Worm (Caenorhabditis elegans) whole organism, young adult: ENCODE data around the gene F49C5.3.
A peak's percentile ranks its signal among the peaks of the same experiment; 100 is the strongest.

ENCODE experiments used
- B0019.2 ChIP-seq: fragments of 200-800 bp; sonication (Bioruptor generic); conservative IDR thresholded peaks from 2 replicates; pipeline ENCODE4 v1.3.6; 2022; ENCODE audit warnings: missing genetic modification reagents, missing genetic modification characterization, missing compliant biosample characterization
- B0336.3 ChIP-seq: fragments of 200-800 bp; sonication (Bioruptor generic); IDR thresholded peaks from 2 replicates; pipeline ENCODE4 v1.3.6; 2022; ENCODE audit warnings: missing genetic modification characterization, missing compliant biosample characterization
- C06A6.2 ChIP-seq: fragments of 200-800 bp; sonication (Bioruptor generic); conservative IDR thresholded peaks from 2 replicates; pipeline ENCODE4 v1.3.6; 2022; ENCODE audit warnings: missing genetic modification characterization, missing compliant biosample characterization
- F57A8.1 ChIP-seq: fragments of 200-800 bp; sonication (Bioruptor generic); optimal IDR thresholded peaks from 2 replicates; lab custom pipeline; 2018; ENCODE audit warnings: mild to moderate bottlenecking, missing genetic modification characterization, moderate library complexity, missing compliant biosample characterization
- K11D2.4 ChIP-seq: fragments of 200-800 bp; sonication (Bioruptor generic); IDR thresholded peaks from 2 replicates; pipeline ENCODE4 v1.3.6; 2022; ENCODE audit warnings: missing genetic modification reagents, missing genetic modification characterization, missing compliant biosample characterization
- Y56A3A.18 ChIP-seq: fragments of 200-800 bp; sonication (Bioruptor generic); IDR thresholded peaks from 2 replicates; pipeline ENCODE4 v1.3.6; 2022; ENCODE audit warnings: missing genetic modification reagents, missing genetic modification characterization, missing compliant biosample characterization
- Y95B8A.8 ChIP-seq: fragments of 200-800 bp; sonication (Bioruptor generic); IDR thresholded peaks from 2 replicates; pipeline ENCODE4 v1.3.6; 2022; ENCODE audit warnings: missing genetic modification reagents, missing genetic modification characterization, missing compliant biosample characterization
- ZK185.1 ChIP-seq: sonication (generic microtip); optimal IDR thresholded peaks from 2 replicates; lab custom pipeline; 2016; ENCODE audit warnings: mild to moderate bottlenecking, missing genetic modification characterization, missing compliant biosample characterization; ENCODE audit not compliant: poor library complexity, severe bottlenecking
- ama-1 ChIP-seq, 3 experiments: fragments of 150-350 bp in 1 of 3; sonication (generic microtip) in 2 of 3; optimal IDR thresholded peaks; 2 replicates each; lab custom pipeline; 2014 to 2018; ENCODE audit warnings: missing biosample characterization in 2 of 3, missing genetic modification characterization in 2 of 3, missing genetic modification reagents in 2 of 3
- atf-7 ChIP-seq: sonication (generic microtip); optimal IDR thresholded peaks from 2 replicates; lab custom pipeline; 2017; ENCODE audit warnings: mild to moderate bottlenecking, missing genetic modification characterization, missing compliant biosample characterization
- attf-3 ChIP-seq: fragments of 200-800 bp; sonication (Bioruptor generic); conservative IDR thresholded peaks from 2 replicates; pipeline ENCODE4 v1.3.6; 2022; ENCODE audit warnings: missing genetic modification reagents, missing genetic modification characterization, missing compliant biosample characterization
- attf-5 ChIP-seq: fragments of 200-800 bp; sonication (Bioruptor generic); optimal IDR thresholded peaks from 2 replicates; lab custom pipeline; 2018; ENCODE audit warnings: mild to moderate bottlenecking, missing genetic modification characterization, missing compliant biosample characterization
- cebp-1 ChIP-seq, 2 experiments: fragments of 200-800 bp in 1 of 2; sonication (Bioruptor generic) in 1 of 2; sonication (generic microtip) in 1 of 2; IDR thresholded peaks in 1 of 2; optimal IDR thresholded peaks in 1 of 2; 2 replicates each; pipeline versions ENCODE4 v1.3.6 to Lab custom; 2017 to 2022; ENCODE audit warnings: missing compliant biosample characterization in 2 of 2, missing genetic modification characterization in 2 of 2, mild to moderate bottlenecking in 1 of 2, missing genetic modification reagents in 1 of 2, moderate library complexity in 1 of 2
- cebp-2 ChIP-seq: fragments of 200-800 bp; sonication (Bioruptor generic); IDR thresholded peaks from 2 replicates; pipeline ENCODE4 v1.3.6; 2022; ENCODE audit warnings: missing genetic modification characterization, missing compliant biosample characterization
- ceh-40 ChIP-seq: fragments of 200-800 bp; sonication (Bioruptor generic); IDR thresholded peaks from 2 replicates; pipeline ENCODE4 v1.3.6; 2022; ENCODE audit warnings: missing genetic modification characterization, missing compliant biosample characterization
- ceh-79 ChIP-seq: sonication (generic microtip); optimal IDR thresholded peaks from 2 replicates; lab custom pipeline; 2017; ENCODE audit warnings: mild to moderate bottlenecking, missing genetic modification characterization, missing compliant biosample characterization
- dox-1 ChIP-seq: fragments of 200-800 bp; sonication (Bioruptor generic); IDR thresholded peaks from 2 replicates; pipeline ENCODE4 v1.3.6; 2022; ENCODE audit warnings: missing genetic modification reagents, missing genetic modification characterization, missing compliant biosample characterization
- ekl-4 ChIP-seq: fragments of 200-800 bp; sonication (Bioruptor generic); IDR thresholded peaks from 2 replicates; pipeline ENCODE4 v1.3.6; 2022; ENCODE audit warnings: missing genetic modification reagents, missing genetic modification characterization, missing compliant biosample characterization
- ets-4 ChIP-seq: fragments of 200-800 bp; sonication (Bioruptor generic); optimal IDR thresholded peaks from 2 replicates; lab custom pipeline; 2018; ENCODE audit warnings: mild to moderate bottlenecking, missing genetic modification characterization, missing compliant biosample characterization
- hmg-20 ChIP-seq: fragments of 200-800 bp; sonication (Bioruptor generic); IDR thresholded peaks from 2 replicates; pipeline ENCODE4 v1.3.6; 2022; ENCODE audit warnings: missing genetic modification reagents, missing genetic modification characterization, missing compliant biosample characterization
- hsf-1 ChIP-seq: fragments of 200-800 bp; sonication (Bioruptor generic); IDR thresholded peaks from 2 replicates; pipeline ENCODE4 v1.3.6; 2022; ENCODE audit warnings: missing genetic modification reagents, missing genetic modification characterization, missing compliant biosample characterization
- let-607 ChIP-seq, 2 experiments: fragments of 200-800 bp in 1 of 2; sonication (Bioruptor generic) in 1 of 2; sonication (generic microtip) in 1 of 2; optimal IDR thresholded peaks; 2 replicates each; lab custom pipeline; 2016 to 2018; ENCODE audit warnings: mild to moderate bottlenecking in 2 of 2, missing compliant biosample characterization in 2 of 2, missing genetic modification characterization in 2 of 2, moderate library complexity in 2 of 2, missing genotype in 1 of 2
- lin-35 ChIP-seq, 3 experiments: fragments of 150-350 bp in 2 of 3; sonication (generic microtip) in 1 of 3; optimal IDR thresholded peaks; 2 replicates each; lab custom pipeline; 2014 to 2018; ENCODE audit warnings: missing biosample characterization in 3 of 3, missing genetic modification characterization in 3 of 3, missing genetic modification reagents in 3 of 3
- madf-10 ChIP-seq: sonication (generic microtip); optimal IDR thresholded peaks from 2 replicates; lab custom pipeline; 2016; ENCODE audit warnings: mild to moderate bottlenecking, missing genetic modification characterization, missing compliant biosample characterization
- mcd-1 ChIP-seq: fragments of 200-800 bp; sonication (Bioruptor generic); IDR thresholded peaks from 2 replicates; pipeline ENCODE4 v1.3.6; 2022; ENCODE audit warnings: missing genetic modification reagents, missing genetic modification characterization, missing compliant biosample characterization
- nfya-1 ChIP-seq: sonication (generic microtip); optimal IDR thresholded peaks from 2 replicates; lab custom pipeline; 2017; ENCODE audit warnings: antibody characterized with exemption, missing compliant biosample characterization, missing genetic modification characterization, borderline replicate concordance; ENCODE audit not compliant: insufficient read depth
- nhr-27 ChIP-seq: fragments of 200-800 bp; sonication (Bioruptor generic); optimal IDR thresholded peaks from 2 replicates; lab custom pipeline; 2018; ENCODE audit warnings: mild to moderate bottlenecking, missing genetic modification characterization, moderate library complexity, missing compliant biosample characterization
- nhr-80 ChIP-seq: sonication (generic microtip); optimal IDR thresholded peaks from 2 replicates; lab custom pipeline; 2016; ENCODE audit warnings: missing genetic modification characterization, missing compliant biosample characterization
- nhr-90 ChIP-seq: sonication (generic microtip); optimal IDR thresholded peaks from 2 replicates; lab custom pipeline; 2016; ENCODE audit warnings: missing genotype, mild to moderate bottlenecking, missing genetic modification characterization, missing compliant biosample characterization
- rcor-1 ChIP-seq: fragments of 200-800 bp; sonication (Bioruptor generic); IDR thresholded peaks from 2 replicates; pipeline ENCODE4 v1.3.6; 2022; ENCODE audit warnings: missing genetic modification reagents, missing genetic modification characterization, missing compliant biosample characterization
- rec-8 ChIP-seq, 2 experiments: sonication (generic microtip); optimal IDR thresholded peaks; 2 replicates each; lab custom pipeline; 2016; ENCODE audit warnings: mild to moderate bottlenecking in 2 of 2, missing genetic modification characterization in 2 of 2, missing genetic modification reagents in 2 of 2, missing genotype in 2 of 2, missing biosample characterization in 1 of 2, missing compliant biosample characterization in 1 of 2, moderate library complexity in 1 of 2
- repo-1 ChIP-seq: sonication (generic microtip); optimal IDR thresholded peaks from 2 replicates; lab custom pipeline; 2017; ENCODE audit warnings: mild to moderate bottlenecking, missing genetic modification characterization, missing compliant biosample characterization
- sdz-38 ChIP-seq: sonication (generic microtip); optimal IDR thresholded peaks from 2 replicates; lab custom pipeline; 2016; ENCODE audit warnings: missing genotype, missing genetic modification characterization, missing compliant biosample characterization
- sea-2 ChIP-seq: fragments of 200-800 bp; sonication (Bioruptor generic); IDR thresholded peaks from 2 replicates; pipeline ENCODE4 v1.3.6; 2022; ENCODE audit warnings: missing genetic modification characterization, missing compliant biosample characterization
- snpc-1.1 ChIP-seq: sonication (generic microtip); optimal IDR thresholded peaks from 2 replicates; lab custom pipeline; 2017; ENCODE audit warnings: missing genetic modification characterization, mild to moderate bottlenecking, missing compliant biosample characterization, antibody characterized with exemption, moderate library complexity, missing genotype, missing genetic modification reagents; ENCODE audit not compliant: insufficient read depth
- snpc-4 ChIP-seq, 5 experiments: fragments of 150-350 bp in 1 of 5; sonication (generic microtip) in 4 of 5; optimal IDR thresholded peaks; 2 replicates each; lab custom pipeline; 2014 to 2018; ENCODE audit warnings: missing genetic modification characterization in 5 of 5, missing biosample characterization in 3 of 5, antibody characterized with exemption in 2 of 5, mild to moderate bottlenecking in 2 of 5, missing compliant biosample characterization in 2 of 5, missing genotype in 2 of 5, moderate library complexity in 2 of 5, missing genetic modification reagents in 1 of 5
- sptf-2 ChIP-seq: fragments of 200-800 bp; sonication (Bioruptor generic); optimal IDR thresholded peaks from 2 replicates; lab custom pipeline; 2018; ENCODE audit warnings: mild to moderate bottlenecking, missing genetic modification characterization, missing compliant biosample characterization
- tbp1 ChIP-seq: fragments of 200-800 bp; sonication (Bioruptor generic); optimal IDR thresholded peaks from 2 replicates; lab custom pipeline; 2018; ENCODE audit warnings: mild to moderate bottlenecking, missing genetic modification characterization, missing compliant biosample characterization
- tbx-9 ChIP-seq: sonication (generic microtip); optimal IDR thresholded peaks from 2 replicates; lab custom pipeline; 2016; ENCODE audit warnings: borderline replicate concordance, missing genetic modification characterization, inconsistent platforms, missing compliant biosample characterization
- unc-62 ChIP-seq: fragments of 150-350 bp; optimal IDR thresholded peaks from 2 replicates; lab custom pipeline; 2014; ENCODE audit warnings: missing biosample characterization, missing genetic modification reagents, missing genetic modification characterization
- zfh-2 ChIP-seq: fragments of 200-800 bp; sonication (Bioruptor generic); conservative IDR thresholded peaks from 2 replicates; pipeline ENCODE4 v1.3.6; 2022; ENCODE audit warnings: missing genetic modification reagents, missing genetic modification characterization, missing compliant biosample characterization
- ztf-18 ChIP-seq: sonication (generic microtip); optimal IDR thresholded peaks from 2 replicates; lab custom pipeline; 2016; ENCODE audit warnings: missing genotype, mild to moderate bottlenecking, missing genetic modification characterization, missing compliant biosample characterization
- ztf-6 ChIP-seq: fragments of 200-800 bp; sonication (Bioruptor generic); IDR thresholded peaks from 2 replicates; pipeline ENCODE4 v1.3.6; 2022; ENCODE audit warnings: missing genetic modification reagents, missing genetic modification characterization, missing compliant biosample characterization

The F49C5.3 gene

DNA sequence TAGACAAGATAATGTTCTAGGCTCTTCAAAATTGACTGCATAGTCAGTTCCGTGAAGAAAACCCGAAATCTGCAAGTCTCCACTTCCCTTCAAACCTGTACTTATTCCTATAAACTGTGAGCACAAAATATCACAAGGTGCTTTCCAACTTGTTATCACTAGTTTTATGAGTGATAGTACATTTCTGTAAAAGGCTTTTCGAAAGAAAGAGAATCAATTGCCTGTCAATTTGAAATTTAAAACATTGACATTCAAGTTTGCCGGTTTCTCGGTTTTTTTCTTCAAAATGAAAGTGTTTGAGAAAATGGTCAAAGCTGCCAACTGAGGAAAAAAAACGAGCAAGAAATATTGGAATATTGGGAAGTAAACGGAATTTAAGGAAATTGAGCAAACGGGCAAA, 18.3 kb upstream of the F49C5.3 start:
- no peak for TF ChIP-seq rec-8 (tag; optimal IDR thresholded peaks at IDR 0.05; lab: Kevin White, UChicago)
- TF ChIP-seq nhr-80 (tag; lab: Kevin White, UChicago), result peak; percentile 35
- peak; percentile 34 for TF ChIP-seq unc-62 (GFP tag; lab: Kevin White, UChicago)
- TF ChIP-seq let-607 (tag; optimal IDR thresholded peaks at IDR 0.05; lab: Kevin White, UChicago), result peak; percentile 58

DNA sequence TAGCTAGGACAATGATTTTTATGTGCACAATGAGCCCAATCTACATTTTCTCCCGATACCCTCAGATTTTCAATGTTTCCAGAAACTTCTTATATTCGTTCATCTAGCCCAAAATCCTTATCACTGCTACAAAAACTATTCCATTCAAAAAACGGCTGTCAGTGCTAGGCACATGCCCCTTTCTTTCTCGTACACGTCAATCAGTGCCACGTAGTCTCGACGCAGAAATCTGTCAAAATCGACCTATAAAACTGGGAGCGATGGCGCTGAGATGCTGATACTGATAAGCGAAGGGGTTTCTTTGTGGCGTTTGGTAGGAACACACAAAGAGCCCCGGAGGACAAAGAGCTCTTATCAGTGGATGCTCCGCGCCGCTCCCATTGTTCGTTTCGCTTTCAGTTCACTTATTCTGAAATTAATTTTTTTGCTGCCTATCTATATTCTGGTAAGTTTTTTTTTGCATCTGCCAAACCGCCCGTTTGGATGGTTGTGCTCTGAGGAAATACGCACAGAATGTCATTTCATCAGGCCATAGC, 17.4 kb upstream of the F49C5.3 start, which contains the start of gene srh-70:
Gene srh-70, minus strand, starts transcription at position 51 of the 536 bp plus-strand sequence.
- TF ChIP-seq ztf-18 (tag; lab: Kevin White, UChicago) (peak; percentile 1), nfya-1 (tag; lab: Kevin White, UChicago) (no peak), zfh-2 (GFP tag; lab: Robert Waterston, UW) (no peak), snpc-1.1 (tag; lab: Kevin White, UChicago) (no peak), hsf-1 (GFP tag; lab: Robert Waterston, UW) (peak; percentile 59; the same call in 1 of the 2 replicates), madf-10 (peak; percentile 6), K11D2.4 (GFP tag; lab: Robert Waterston, UW) (0 out of 2 replicates have a peak, but pooled peaks have one; percentile 15), tbp1 (GFP tag; lab: Kevin White, UChicago) (peak; percentile 57), snpc-4 (GFP tag; optimal IDR thresholded peaks at IDR 0.05; lab: Kevin White, UChicago) (no peak), snpc-4 (tag; optimal IDR thresholded peaks at IDR 0.05; lab: Kevin White, UChicago) (peak in 2 of 4 experiments; percentile 22 to 29), ama-1 (optimal IDR thresholded peaks at IDR 0.05; lab: Kevin White, UChicago) (no peak), ama-1 (GFP tag; optimal IDR thresholded peaks at IDR 0.05; lab: Kevin White, UChicago) (no peak), attf-3 (GFP tag; lab: Robert Waterston, UW) (no peak), C06A6.2 (0 out of 2 replicates have a peak, but pooled peaks have one; percentile 24), ZK185.1 (tag; lab: Kevin White, UChicago) (peak; percentile 46), F57A8.1 (no peak), attf-5 (GFP tag; lab: Kevin White, UChicago) (peak; percentile 24), mcd-1 (GFP tag; lab: Robert Waterston, UW) (peak; percentile 60), rcor-1 (no peak), dox-1 (GFP tag; lab: Robert Waterston, UW) (peak; percentile 79), tbx-9 (tag; lab: Kevin White, UChicago) (no peak), ekl-4 (GFP tag; lab: Robert Waterston, UW) (0 out of 2 replicates have a peak, but pooled peaks have one; percentile 8), let-607 (tag; optimal IDR thresholded peaks at IDR 0.05; lab: Kevin White, UChicago) (peak; percentile 99), sptf-2 (GFP tag; lab: Kevin White, UChicago) (no peak), ets-4 (peak; percentile 21), hmg-20 (GFP tag; lab: Robert Waterston, UW) (no peak), repo-1 (tag; lab: Kevin White, UChicago) (peak; percentile 29), B0019.2 (GFP tag; lab: Robert Waterston, UW) (no peak), ztf-6 (no peak), Y56A3A.18 (0 out of 2 replicates have a peak, but pooled peaks have one; percentile 29), Y95B8A.8 (no peak; the same call in 1 of the 2 replicates), lin-35 (GFP tag; optimal IDR thresholded peaks at IDR 0.05; lab: Kevin White, UChicago) (no peak), unc-62 (GFP tag; lab: Kevin White, UChicago) (peak; percentile 99), cebp-2 (no peak), sdz-38 (tag; lab: Kevin White, UChicago) (no peak), atf-7 (peak; percentile 83), B0336.3 (GFP tag; lab: Robert Waterston, UW) (peak; percentile 80), ceh-79 (no peak), cebp-1 (GFP tag; IDR thresholded peaks at IDR 0.05; lab: Robert Waterston, UW) (no peak), cebp-1 (tag; optimal IDR thresholded peaks at IDR 0.05; lab: Kevin White, UChicago) (peak; percentile 7), nhr-90 (tag; lab: Kevin White, UChicago) (peak; percentile 73), sea-2 (GFP tag; lab: Robert Waterston, UW) (no peak), ceh-40 (GFP tag; lab: Robert Waterston, UW) (no peak), nhr-27 (tag; lab: Kevin White, UChicago) (no peak)
